Fruit fly (Drosophila melanogaster) whole organism, embryonic: ENCODE results near the gene Chd1.
A peak's percentile ranks its signal among the peaks of the same experiment; 100 is the strongest.

Experiments
- CG11093 ChIP-seq: fragments of 200-800 bp; sonication (Bioruptor generic); IDR thresholded peaks from 3 replicates; pipeline ENCODE4 v1.3.6; 2022; ENCODE audit warnings: missing biosample characterization, missing genetic modification characterization
- CG12942 ChIP-seq: fragments of 200-800 bp; sonication (Bioruptor generic); optimal IDR thresholded peaks from 3 replicates; lab custom pipeline; 2016; ENCODE audit warnings: missing biosample characterization, missing genetic modification characterization
- CG14965 ChIP-seq: fragments of 200-800 bp; sonication (Bioruptor generic); optimal IDR thresholded peaks from 2 replicates; lab custom pipeline; 2016; ENCODE audit warnings: missing biosample characterization, missing genetic modification characterization, borderline replicate concordance
- CG15269 ChIP-seq: fragments of 200-800 bp; sonication (Bioruptor generic); optimal IDR thresholded peaks from 2 replicates; lab custom pipeline; 2018; ENCODE audit warnings: missing biosample characterization, mild to moderate bottlenecking, missing genetic modification characterization, moderate library complexity
- CG1603 ChIP-seq: fragments of 200-800 bp; sonication (Bioruptor generic); optimal IDR thresholded peaks from 2 replicates; lab custom pipeline; 2019; ENCODE audit warnings: missing biosample characterization, mild to moderate bottlenecking, missing genetic modification characterization, moderate library complexity
- CG16813 ChIP-seq: fragments of 200-800 bp; sonication (Bioruptor generic); IDR thresholded peaks from 3 replicates; pipeline ENCODE4 v1.3.6; 2022; ENCODE audit warnings: missing biosample characterization, missing genetic modification characterization; ENCODE audit not compliant: partially characterized antibody
- CG17328 ChIP-seq: fragments of 200-800 bp; sonication (Bioruptor generic); IDR thresholded peaks from 2 replicates; pipeline ENCODE4 v1.3.6; 2022; ENCODE audit warnings: missing biosample characterization, missing genetic modification characterization
- CG18476 ChIP-seq: fragments of 200-800 bp; sonication (Bioruptor generic); optimal IDR thresholded peaks from 2 replicates; lab custom pipeline; 2016; ENCODE audit warnings: missing biosample characterization, mild to moderate bottlenecking, missing genetic modification characterization
- CG31365 ChIP-seq: fragments of 200-800 bp; sonication (Bioruptor generic); optimal IDR thresholded peaks from 2 replicates; lab custom pipeline; 2018; ENCODE audit warnings: missing biosample characterization, mild to moderate bottlenecking, missing genetic modification characterization
- CG32532 ChIP-seq: fragments of 200-800 bp; sonication (Bioruptor generic); IDR thresholded peaks from 2 replicates; pipeline ENCODE4 v1.3.6; 2022; ENCODE audit warnings: missing biosample characterization, missing genetic modification characterization
- CG4854 ChIP-seq: fragments of 200-800 bp; sonication (Bioruptor generic); optimal IDR thresholded peaks from 2 replicates; lab custom pipeline; 2016; ENCODE audit warnings: missing biosample characterization, missing genetic modification characterization, inconsistent platforms
- CG7963 ChIP-seq: fragments of 200-800 bp; sonication (Bioruptor generic); IDR thresholded peaks from 3 replicates; pipeline ENCODE4 v1.3.6; 2022; ENCODE audit warnings: missing biosample characterization, missing genetic modification characterization; ENCODE audit not compliant: partially characterized antibody
- CG8478 ChIP-seq: fragments of >200 bp; optimal IDR thresholded peaks from 2 replicates; lab custom pipeline; 2018
- CG9817 ChIP-seq: fragments of 200-800 bp; sonication (Bioruptor generic); optimal IDR thresholded peaks from 2 replicates; lab custom pipeline; 2018; ENCODE audit warnings: missing biosample characterization, mild to moderate bottlenecking, missing genetic modification characterization, moderate library complexity
- Dll ChIP-seq: fragments of 200-800 bp; sonication (Bioruptor generic); IDR thresholded peaks from 4 replicates; pipeline ENCODE4 v1.3.6; 2022; ENCODE audit warnings: missing biosample characterization, missing genetic modification characterization; ENCODE audit not compliant: partially characterized antibody
- Doc3 ChIP-seq: fragments of 200-800 bp; sonication (Bioruptor generic); IDR thresholded peaks from 3 replicates; pipeline ENCODE4 v1.3.6; 2022; ENCODE audit warnings: missing biosample characterization, missing genetic modification characterization; ENCODE audit not compliant: partially characterized antibody
- E2f2 ChIP-seq: fragments of 200-800 bp; sonication (Bioruptor generic); IDR thresholded peaks from 2 replicates; pipeline ENCODE4 v1.3.6; 2022; ENCODE audit warnings: missing biosample characterization, missing genetic modification characterization
- GATAe ChIP-seq: fragments of 200-800 bp; sonication (Bioruptor generic); conservative IDR thresholded peaks from 2 replicates; pipeline ENCODE4 v1.3.6; 2022; ENCODE audit warnings: missing biosample characterization, missing genetic modification characterization
- H15 ChIP-seq: fragments of 200-800 bp; sonication (Bioruptor generic); IDR thresholded peaks from 3 replicates; pipeline ENCODE4 v1.3.6; 2022; ENCODE audit warnings: missing biosample characterization, missing genetic modification characterization
- Hand ChIP-seq: fragments of 200-800 bp; sonication (Bioruptor generic); optimal IDR thresholded peaks from 2 replicates; lab custom pipeline; 2017; ENCODE audit warnings: mild to moderate bottlenecking, missing biosample characterization, missing genetic modification reagents, missing genetic modification characterization
- Hmr ChIP-seq: fragments of 200-800 bp; sonication (Bioruptor generic); optimal IDR thresholded peaks from 3 replicates; lab custom pipeline; 2017; ENCODE audit warnings: mild to moderate bottlenecking, missing biosample characterization, missing genetic modification reagents, missing genetic modification characterization
- Oli ChIP-seq: fragments of 200-800 bp; sonication (Bioruptor generic); optimal IDR thresholded peaks from 2 replicates; lab custom pipeline; 2018; ENCODE audit warnings: missing biosample characterization, mild to moderate bottlenecking, missing genetic modification characterization, moderate library complexity
- Spps ChIP-seq: fragments of 200-800 bp; sonication (Bioruptor generic); optimal IDR thresholded peaks from 2 replicates; lab custom pipeline; 2018; ENCODE audit warnings: missing biosample characterization, mild to moderate bottlenecking, missing genetic modification characterization
- Ssrp ChIP-seq: fragments of 200-800 bp; sonication (Bioruptor generic); optimal IDR thresholded peaks from 2 replicates; lab custom pipeline; 2018; ENCODE audit warnings: missing biosample characterization, mild to moderate bottlenecking, missing genetic modification characterization, moderate library complexity
- Xbp1 ChIP-seq: fragments of 200-800 bp; sonication (Bioruptor generic); optimal IDR thresholded peaks from 3 replicates; lab custom pipeline; 2016; ENCODE audit warnings: missing biosample characterization, mild to moderate bottlenecking, missing genetic modification characterization
- Xrp1 ChIP-seq: fragments of 200-800 bp; sonication (Bioruptor generic); IDR thresholded peaks from 2 replicates; pipeline ENCODE4 v1.3.6; 2022; ENCODE audit warnings: missing biosample characterization, missing genetic modification characterization
- ato ChIP-seq: fragments of 200-800 bp; sonication (Bioruptor generic); IDR thresholded peaks from 2 replicates; pipeline ENCODE4 v1.3.6; 2022; ENCODE audit warnings: missing biosample characterization, missing genetic modification characterization; ENCODE audit not compliant: partially characterized antibody
- cg ChIP-seq: fragments of 200-800 bp; sonication (Bioruptor generic); optimal IDR thresholded peaks from 3 replicates; lab custom pipeline; 2019; ENCODE audit warnings: missing biosample characterization, mild to moderate bottlenecking, missing genetic modification characterization, moderate library complexity
- ci ChIP-seq: fragments of 200-800 bp; sonication (Bioruptor generic); IDR thresholded peaks from 3 replicates; pipeline ENCODE4 v1.3.6; 2022; ENCODE audit warnings: missing biosample characterization, missing genetic modification characterization
- corto ChIP-seq: fragments of 200-800 bp; sonication (Bioruptor generic); optimal IDR thresholded peaks from 2 replicates; lab custom pipeline; 2016; ENCODE audit warnings: missing biosample characterization, mild to moderate bottlenecking, missing genetic modification characterization, moderate library complexity
- dimm ChIP-seq: fragments of 200-800 bp; sonication (Bioruptor generic); IDR thresholded peaks from 2 replicates; pipeline ENCODE4 v1.3.6; 2022; ENCODE audit warnings: missing biosample characterization, missing genetic modification characterization
- dm ChIP-seq: fragments of 200-800 bp; sonication (Bioruptor generic); optimal IDR thresholded peaks from 3 replicates; lab custom pipeline; 2016; ENCODE audit warnings: missing biosample characterization, missing genetic modification characterization
- dmrt99B ChIP-seq: fragments of 200-800 bp; sonication (Bioruptor generic); optimal IDR thresholded peaks from 2 replicates; lab custom pipeline; 2018; ENCODE audit warnings: missing biosample characterization, mild to moderate bottlenecking, missing genetic modification characterization, moderate library complexity
- ems ChIP-seq: fragments of 200-800 bp; sonication (Bioruptor generic); optimal IDR thresholded peaks from 3 replicates; lab custom pipeline; 2016; ENCODE audit warnings: missing biosample characterization, missing genetic modification characterization
- fru ChIP-seq: fragments of >200 bp; optimal IDR thresholded peaks from 2 replicates; lab custom pipeline; 2017
- hb ChIP-seq: fragments of 200-800 bp; sonication (Bioruptor generic); IDR thresholded peaks from 3 replicates; pipeline ENCODE4 v1.3.6; 2022; ENCODE audit warnings: missing biosample characterization, missing genetic modification characterization; ENCODE audit not compliant: partially characterized antibody
- jing ChIP-seq: fragments of 200-800 bp; sonication (Bioruptor generic); optimal IDR thresholded peaks from 2 replicates; lab custom pipeline; 2018; ENCODE audit warnings: missing biosample characterization, mild to moderate bottlenecking, missing genetic modification characterization
- lmd ChIP-seq: fragments of 200-800 bp; sonication (Bioruptor generic); IDR thresholded peaks from 2 replicates; pipeline ENCODE4 v1.3.6; 2022; ENCODE audit warnings: missing biosample characterization, missing genetic modification characterization
- lola ChIP-seq, 3 experiments: fragments of >200 bp in 2 of 3; fragments of 200-800 bp in 1 of 3; sonication (Bioruptor generic) in 1 of 3; optimal IDR thresholded peaks; 2 replicates each; lab custom pipeline; 2017 to 2019; ENCODE audit warnings: missing biosample characterization in 3 of 3, missing genetic modification characterization in 3 of 3, mild to moderate bottlenecking in 1 of 3, moderate library complexity in 1 of 3
- nerfin-2 ChIP-seq: fragments of 200-800 bp; sonication (Bioruptor generic); IDR thresholded peaks from 2 replicates; pipeline ENCODE4 v1.3.6; 2022; ENCODE audit warnings: missing biosample characterization, missing genetic modification characterization; ENCODE audit not compliant: partially characterized antibody
- ranshi ChIP-seq: fragments of 200-800 bp; sonication (Bioruptor generic); IDR thresholded peaks from 2 replicates; pipeline ENCODE4 v1.3.6; 2022; ENCODE audit warnings: missing biosample characterization, missing genetic modification characterization
- sens ChIP-seq: fragments of 200-800 bp; sonication (Bioruptor generic); peaks from one replicate; lab custom pipeline; 2016; ENCODE audit warnings: missing biosample characterization, missing genetic modification characterization
- sna ChIP-seq: fragments of 200-800 bp; sonication (Bioruptor generic); IDR thresholded peaks from 2 replicates; pipeline ENCODE4 v1.3.6; 2022; ENCODE audit warnings: missing biosample characterization, missing genetic modification characterization; ENCODE audit not compliant: partially characterized antibody
- sr ChIP-seq: fragments of 200-800 bp; sonication (Bioruptor generic); IDR thresholded peaks from 3 replicates; pipeline ENCODE4 v1.3.6; 2022; ENCODE audit warnings: missing biosample characterization, missing genetic modification characterization
- sug ChIP-seq: fragments of 200-800 bp; optimal IDR thresholded peaks from 2 replicates; lab custom pipeline; 2019; ENCODE audit warnings: missing biosample characterization, mild to moderate bottlenecking, missing genetic modification characterization, moderate library complexity
- tio ChIP-seq: fragments of 200-800 bp; sonication (Bioruptor generic); optimal IDR thresholded peaks from 2 replicates; lab custom pipeline; 2017; ENCODE audit warnings: missing biosample characterization, missing genetic modification characterization, inconsistent platforms
- tll ChIP-seq, 2 experiments: fragments of 200-800 bp in 1 of 2; fragments of >200 bp in 1 of 2; sonication (Bioruptor generic) in 1 of 2; optimal IDR thresholded peaks; 2 replicates each; lab custom pipeline; 2017 to 2019; ENCODE audit warnings: missing biosample characterization in 2 of 2, missing genetic modification characterization in 2 of 2, mild to moderate bottlenecking in 1 of 2, moderate library complexity in 1 of 2
- toy ChIP-seq: fragments of 200-800 bp; sonication (Bioruptor generic); IDR thresholded peaks from 2 replicates; pipeline ENCODE4 v1.3.6; 2022; ENCODE audit warnings: missing biosample characterization, missing genetic modification characterization
- twi ChIP-seq: fragments of 200-800 bp; optimal IDR thresholded peaks from 2 replicates; lab custom pipeline; 2019; ENCODE audit warnings: missing biosample characterization, mild to moderate bottlenecking, missing genetic modification characterization, moderate library complexity
- z ChIP-seq: fragments of 200-800 bp; sonication (Bioruptor generic); IDR thresholded peaks from 3 replicates; pipeline ENCODE4 v1.3.6; 2022; ENCODE audit warnings: missing biosample characterization, missing genetic modification characterization
- zen2 ChIP-seq: fragments of 200-800 bp; sonication (Bioruptor generic); IDR thresholded peaks from 3 replicates; pipeline ENCODE4 v1.3.6; 2022; ENCODE audit warnings: missing biosample characterization, missing genetic modification characterization; ENCODE audit not compliant: partially characterized antibody

Chd1 gene

dm6 chr2L:2999113-2999512 is 11.6 kb upstream of the Chd1 start, which contains the start of gene Ccdc85 (continued):
- TF ChIP-seq Xrp1 (GFP tag; lab: Robert Waterston, UW) = no peak
- TF ChIP-seq Xbp1 = peak; percentile 34
- TF ChIP-seq CG4854 = no peak
- TF ChIP-seq CG8478 (lab: Kevin White, UChicago) = no peak
- TF ChIP-seq fru (lab: Kevin White, UChicago) = no peak
- TF ChIP-seq Spps (tag; lab: Kevin White, UChicago) = no peak
- TF ChIP-seq ems = no peak
- peak; percentile 78 for TF ChIP-seq Doc3
- no peak for TF ChIP-seq Oli (tag; lab: Kevin White, UChicago)
- no peak for TF ChIP-seq corto (GFP tag; lab: Kevin White, UChicago)
- no peak for TF ChIP-seq Hmr (GFP tag; lab: Kevin White, UChicago)
- no peak for TF ChIP-seq toy (GFP tag; lab: Robert Waterston, UW)
- TF ChIP-seq Dll (GFP tag; lab: Robert Waterston, UW) = peak; percentile 93
- no peak for TF ChIP-seq tll (GFP tag; optimal IDR thresholded peaks at IDR 0.05; lab: Kevin White, UChicago)
- no peak for TF ChIP-seq CG31365 (tag; lab: Kevin White, UChicago)
- TF ChIP-seq CG9817 = no peak
- TF ChIP-seq dmrt99B (tag; lab: Kevin White, UChicago) = no peak
- no peak for TF ChIP-seq lola (GFP tag; optimal IDR thresholded peaks at IDR 0.05; lab: Kevin White, UChicago)
- no peak for TF ChIP-seq CG18476 (GFP tag; lab: Kevin White, UChicago)
- TF ChIP-seq dimm = no peak
- TF ChIP-seq H15 (GFP tag; lab: Robert Waterston, UW) = no peak
- peak; percentile 74 for TF ChIP-seq E2f2 (GFP tag; lab: Robert Waterston, UW)
- no peak for TF ChIP-seq GATAe (GFP tag; lab: Robert Waterston, UW)
- TF ChIP-seq tio (GFP tag; lab: Kevin White, UChicago) = no peak
- TF ChIP-seq CG15269 (tag; lab: Kevin White, UChicago) = no peak
- no peak for TF ChIP-seq dm (GFP tag; lab: Kevin White, UChicago)
- TF ChIP-seq ato (GFP tag; lab: Robert Waterston, UW) = peak; percentile 99
- TF ChIP-seq zen2 = peak; percentile 98
- no peak for TF ChIP-seq jing (GFP tag; lab: Kevin White, UChicago)
- TF ChIP-seq twi (tag; lab: Kevin White, UChicago) = no peak
- TF ChIP-seq CG11093 (GFP tag; lab: Robert Waterston, UW) = no peak
- TF ChIP-seq sug (tag; lab: Kevin White, UChicago) = peak; percentile 27
- TF ChIP-seq hb = peak; percentile 98
- peak; percentile 96 for TF ChIP-seq sna (GFP tag; lab: Robert Waterston, UW)
- TF ChIP-seq CG17328 = no peak
- TF ChIP-seq sens (GFP tag; lab: Kevin White, UChicago) = peak; percentile 78
- TF ChIP-seq nerfin-2 = peak; percentile 99
- TF ChIP-seq CG32532 = peak; percentile 20; the same call in 1 of the 2 replicates
- no peak for TF ChIP-seq CG12942 (GFP tag; lab: Kevin White, UChicago)
- TF ChIP-seq CG7963 (GFP tag; lab: Robert Waterston, UW) = peak; percentile 99
- TF ChIP-seq Ssrp (tag; lab: Kevin White, UChicago) = no peak
- TF ChIP-seq cg (GFP tag; lab: Kevin White, UChicago) = no peak
- TF ChIP-seq Hand (GFP tag; lab: Kevin White, UChicago) = no peak
- TF ChIP-seq z (GFP tag; lab: Robert Waterston, UW) = no peak
- TF ChIP-seq lmd (GFP tag; lab: Robert Waterston, UW) = no peak
- peak; percentile 76 for TF ChIP-seq CG1603
- peak; percentile 76 for TF ChIP-seq ci (GFP tag; lab: Robert Waterston, UW)
- TF ChIP-seq CG14965 (GFP tag; lab: Kevin White, UChicago) = no peak
- peak; percentile 94 for TF ChIP-seq CG16813 (GFP tag; lab: Robert Waterston, UW)
- 0 out of 3 replicates have a peak, but pooled peaks have one; percentile 18 for TF ChIP-seq sr
- no peak for TF ChIP-seq ranshi (GFP tag; lab: Robert Waterston, UW)
